Worm (Caenorhabditis elegans) whole organism, mixed stage, embryonic: Measurements from ENCODE around the gene eif-2Balpha.

ENCODE experiments used
- M03D4.4 ChIP-seq: sonication (generic microtip); optimal IDR thresholded peaks from 2 replicates; lab custom pipeline; 2017; ENCODE audit warnings: mild to moderate bottlenecking, missing genetic modification characterization, missing compliant biosample characterization
- bed-3 ChIP-seq: fragments of 200-800 bp; sonication (Bioruptor generic); optimal IDR thresholded peaks from 3 replicates; lab custom pipeline; 2018; ENCODE audit warnings: mild to moderate bottlenecking, missing genetic modification characterization, moderate library complexity, missing compliant biosample characterization
- blmp-1 ChIP-seq: fragments of 150-350 bp; optimal IDR thresholded peaks from 2 replicates; lab custom pipeline; 2014; ENCODE audit warnings: missing biosample characterization, missing genetic modification characterization
- ceh-39 ChIP-seq: fragments of 150-350 bp; optimal IDR thresholded peaks from 2 replicates; lab custom pipeline; 2014; ENCODE audit warnings: missing biosample characterization, missing genetic modification characterization
- ceh-43 ChIP-seq: fragments of 200-800 bp; sonication (Bioruptor generic); optimal IDR thresholded peaks from 2 replicates; lab custom pipeline; 2018; ENCODE audit warnings: mild to moderate bottlenecking, missing genetic modification characterization, moderate library complexity, missing compliant biosample characterization
- ceh-83 ChIP-seq: fragments of 200-800 bp; sonication (Bioruptor generic); optimal IDR thresholded peaks from 2 replicates; lab custom pipeline; 2018; ENCODE audit warnings: mild to moderate bottlenecking, missing genetic modification characterization, missing compliant biosample characterization
- ces-1 ChIP-seq: fragments of 150-350 bp; optimal IDR thresholded peaks from 2 replicates; lab custom pipeline; 2014; ENCODE audit warnings: missing biosample characterization, missing genetic modification reagents, missing genetic modification characterization
- cnd-1 ChIP-seq: fragments of 200-800 bp; sonication (Bioruptor generic); optimal IDR thresholded peaks from 2 replicates; lab custom pipeline; 2018; ENCODE audit warnings: mild to moderate bottlenecking, missing genetic modification characterization, missing compliant biosample characterization
- drap-1 ChIP-seq: fragments of 200-800 bp; sonication (Bioruptor generic); optimal IDR thresholded peaks from 3 replicates; lab custom pipeline; 2018; ENCODE audit warnings: mild to moderate bottlenecking, missing genetic modification characterization, missing compliant biosample characterization
- elt-1 ChIP-seq: sonication (generic microtip); optimal IDR thresholded peaks from 2 replicates; lab custom pipeline; 2017; ENCODE audit warnings: missing genetic modification characterization, mild to moderate bottlenecking, missing compliant biosample characterization, antibody characterized with exemption, moderate library complexity, borderline replicate concordance; ENCODE audit not compliant: insufficient read depth
- elt-3 ChIP-seq: fragments of 150-350 bp; optimal IDR thresholded peaks from 2 replicates; lab custom pipeline; 2014; ENCODE audit warnings: missing biosample characterization, missing genetic modification characterization
- flh-1 ChIP-seq: fragments of 200-800 bp; sonication (Bioruptor generic); optimal IDR thresholded peaks from 2 replicates; lab custom pipeline; 2018; ENCODE audit warnings: mild to moderate bottlenecking, missing genetic modification characterization, moderate library complexity, missing compliant biosample characterization
- ham-2 ChIP-seq: fragments of 200-800 bp; sonication (Bioruptor generic); optimal IDR thresholded peaks from 2 replicates; lab custom pipeline; 2018; ENCODE audit warnings: mild to moderate bottlenecking, missing genetic modification characterization, missing compliant biosample characterization
- hlh-1 ChIP-seq: fragments of 150-350 bp; optimal IDR thresholded peaks from 2 replicates; lab custom pipeline; 2014; ENCODE audit warnings: missing biosample characterization, missing genetic modification reagents, missing genetic modification characterization
- lin-13 ChIP-seq: fragments of 150-350 bp; optimal IDR thresholded peaks from 2 replicates; lab custom pipeline; 2014; ENCODE audit warnings: missing biosample characterization, missing genetic modification characterization
- lin-32 ChIP-seq: fragments of 200-800 bp; sonication (Bioruptor generic); optimal IDR thresholded peaks from 2 replicates; lab custom pipeline; 2018; ENCODE audit warnings: mild to moderate bottlenecking, missing genetic modification characterization, missing compliant biosample characterization
- lsy-2 ChIP-seq: fragments of 150-350 bp; optimal IDR thresholded peaks from 2 replicates; lab custom pipeline; 2014; ENCODE audit warnings: missing biosample characterization, missing genetic modification characterization
- mab-5 ChIP-seq: fragments of 150-350 bp; optimal IDR thresholded peaks from 2 replicates; lab custom pipeline; 2014; ENCODE audit warnings: missing biosample characterization, missing genetic modification characterization
- mep-1 ChIP-seq: fragments of 150-350 bp; optimal IDR thresholded peaks from 2 replicates; lab custom pipeline; 2017; ENCODE audit warnings: missing biosample characterization, missing genetic modification reagents, missing genetic modification characterization, inconsistent platforms
- mls-2 ChIP-seq: sonication (generic microtip); optimal IDR thresholded peaks from 2 replicates; lab custom pipeline; 2016; ENCODE audit warnings: mild to moderate bottlenecking, missing genetic modification characterization, moderate library complexity, missing compliant biosample characterization
- nhr-12 ChIP-seq: fragments of 150-350 bp; optimal IDR thresholded peaks from 2 replicates; lab custom pipeline; 2014; ENCODE audit warnings: missing biosample characterization, missing genetic modification characterization
- nhr-2 ChIP-seq: fragments of 150-350 bp; optimal IDR thresholded peaks from 2 replicates; lab custom pipeline; 2014; ENCODE audit warnings: missing biosample characterization, missing genetic modification characterization
- nhr-237 ChIP-seq: fragments of 150-350 bp; optimal IDR thresholded peaks from 2 replicates; lab custom pipeline; 2014; ENCODE audit warnings: missing biosample characterization, missing genetic modification characterization
- nhr-28 ChIP-seq: fragments of 150-350 bp; optimal IDR thresholded peaks from 2 replicates; lab custom pipeline; 2014; ENCODE audit warnings: missing biosample characterization, missing genetic modification characterization
- nhr-76 ChIP-seq: sonication (generic microtip); optimal IDR thresholded peaks from 2 replicates; lab custom pipeline; 2017; ENCODE audit warnings: missing biosample characterization, missing genetic modification characterization
- pha-4 ChIP-seq: fragments of 150-350 bp; optimal IDR thresholded peaks from 2 replicates; lab custom pipeline; 2018; ENCODE audit warnings: missing biosample characterization, missing genetic modification reagents, missing genetic modification characterization
- sem-2 ChIP-seq: fragments of 200-800 bp; sonication (Bioruptor generic); optimal IDR thresholded peaks from 2 replicates; lab custom pipeline; 2018; ENCODE audit warnings: mild to moderate bottlenecking, missing genetic modification characterization, missing compliant biosample characterization
- snpc-4 ChIP-seq: fragments of 150-350 bp; optimal IDR thresholded peaks from 2 replicates; lab custom pipeline; 2014; ENCODE audit warnings: missing biosample characterization, missing genetic modification characterization
- sptf-1 ChIP-seq: sonication (generic microtip); optimal IDR thresholded peaks from 2 replicates; lab custom pipeline; 2017; ENCODE audit warnings: mild to moderate bottlenecking, missing genetic modification characterization, moderate library complexity, missing compliant biosample characterization
- tbx-8 ChIP-seq: fragments of 200-800 bp; sonication (Bioruptor generic); optimal IDR thresholded peaks from 2 replicates; lab custom pipeline; 2018; ENCODE audit warnings: mild to moderate bottlenecking, missing genetic modification characterization, moderate library complexity, missing compliant biosample characterization
- unc-120 ChIP-seq: sonication (generic microtip); optimal IDR thresholded peaks from 2 replicates; lab custom pipeline; 2017; ENCODE audit warnings: missing genetic modification characterization, missing compliant biosample characterization; ENCODE audit not compliant: poor library complexity, severe bottlenecking
- unc-39 ChIP-seq: fragments of 150-350 bp; optimal IDR thresholded peaks from 2 replicates; lab custom pipeline; 2014; ENCODE audit warnings: missing biosample characterization, missing genetic modification characterization
- unc-62 ChIP-seq: fragments of 150-350 bp; optimal IDR thresholded peaks from 2 replicates; lab custom pipeline; 2014; ENCODE audit warnings: missing biosample characterization, missing genetic modification reagents, missing genetic modification characterization
- zip-8 ChIP-seq: fragments of 150-350 bp; optimal IDR thresholded peaks from 2 replicates; lab custom pipeline; 2014; ENCODE audit warnings: missing biosample characterization, missing genetic modification characterization
- ztf-11 ChIP-seq: fragments of 150-350 bp; optimal IDR thresholded peaks from 2 replicates; lab custom pipeline; 2014; ENCODE audit warnings: missing biosample characterization, missing genetic modification characterization

eif-2Balpha gene

DNA sequence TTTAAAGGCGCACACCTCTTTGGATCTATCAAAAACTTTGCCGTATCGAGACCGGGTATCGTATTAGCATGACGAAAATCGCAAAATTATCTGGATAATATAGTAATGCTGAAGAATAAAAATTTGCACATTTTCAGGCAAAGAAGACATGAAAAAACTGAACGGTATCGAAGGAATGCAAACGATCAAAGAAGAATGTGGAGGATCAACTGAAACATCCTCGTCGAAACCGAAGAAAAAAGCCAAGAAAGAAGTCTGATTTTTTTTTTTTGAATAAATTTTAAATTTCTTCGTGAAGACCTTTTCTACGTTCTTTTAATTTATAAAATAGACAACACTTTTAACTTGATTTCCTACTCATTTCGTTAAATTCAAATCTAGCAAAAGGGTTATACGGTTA lies 1.9 kb downstream of the eif-2Balpha start, which contains the start of gene ZK1098.12:
ZK1098.12 (plus strand) TSS at position 301 of the 400 bp plus-strand sequence.
- TF ChIP-seq elt-1 (tag; lab: Kevin White, UChicago): no peak
- no peak for TF ChIP-seq elt-3
- no peak for TF ChIP-seq ceh-83
- TF ChIP-seq mep-1 (tag; lab: Kevin White, UChicago): no peak
- no peak for TF ChIP-seq flh-1 (GFP tag; lab: Kevin White, UChicago)
- no peak for TF ChIP-seq nhr-12 (tag; lab: Kevin White, UChicago)
- TF ChIP-seq mls-2: no peak
- TF ChIP-seq tbx-8 (GFP tag; lab: Kevin White, UChicago): no peak
- TF ChIP-seq unc-62: no peak
- TF ChIP-seq snpc-4: no peak
- TF ChIP-seq unc-120: no peak

ce11 chrIII:9546016-9546659 lies 3.2 kb downstream of the eif-2Balpha start, which contains the start of gene unc-16:
Gene unc-16, plus strand, starts transcription at chrIII:9546258.
- peak; percentile 47 for TF ChIP-seq hlh-1 (tag; lab: Kevin White, UChicago)
- no peak for TF ChIP-seq snpc-4
- TF ChIP-seq unc-62: peak; percentile 91
- no peak for TF ChIP-seq ztf-11 (tag; lab: Kevin White, UChicago)
- peak; percentile 98 for TF ChIP-seq lsy-2 (tag; lab: Kevin White, UChicago)
- no peak for TF ChIP-seq unc-39 (tag; lab: Kevin White, UChicago)
- TF ChIP-seq ceh-43 (GFP tag; lab: Kevin White, UChicago): no peak
- peak; percentile 77 for TF ChIP-seq lin-13 (tag; lab: Kevin White, UChicago)
- no peak for TF ChIP-seq sem-2 (GFP tag; lab: Kevin White, UChicago)
- peak; percentile 65 for TF ChIP-seq nhr-237 (tag; lab: Kevin White, UChicago)
- TF ChIP-seq nhr-76 (tag; lab: Kevin White, UChicago): no peak
- no peak for TF ChIP-seq nhr-28
- peak; percentile 47 for TF ChIP-seq ceh-39 (tag; lab: Kevin White, UChicago)
- no peak for TF ChIP-seq nhr-12 (tag; lab: Kevin White, UChicago)
- no peak for TF ChIP-seq cnd-1 (tag; lab: Kevin White, UChicago)
- TF ChIP-seq mep-1 (tag; lab: Kevin White, UChicago): peak; percentile 78
- TF ChIP-seq lin-32: no peak
- no peak for TF ChIP-seq mab-5 (tag; lab: Kevin White, UChicago)
- TF ChIP-seq flh-1 (GFP tag; lab: Kevin White, UChicago): no peak
- TF ChIP-seq nhr-2: no peak
- peak; percentile 32 for TF ChIP-seq drap-1 (GFP tag; lab: Kevin White, UChicago)
- TF ChIP-seq unc-120: peak; percentile 27
- no peak for TF ChIP-seq bed-3
- TF ChIP-seq zip-8 (tag; lab: Kevin White, UChicago): no peak
- no peak for TF ChIP-seq tbx-8 (GFP tag; lab: Kevin White, UChicago)
- TF ChIP-seq M03D4.4 (tag; lab: Kevin White, UChicago): peak; percentile 32
- TF ChIP-seq blmp-1 (tag; lab: Kevin White, UChicago): no peak
- TF ChIP-seq pha-4 (tag; lab: Kevin White, UChicago): peak; percentile 91
- TF ChIP-seq elt-1 (tag; lab: Kevin White, UChicago): peak; percentile 49
- peak; percentile 78 for TF ChIP-seq ces-1 (GFP tag; lab: Kevin White, UChicago)
- peak; percentile 54 for TF ChIP-seq mls-2
- peak; percentile 20 for TF ChIP-seq ceh-83
- peak; percentile 22 for TF ChIP-seq ham-2
- no peak for TF ChIP-seq sptf-1 (tag; lab: Kevin White, UChicago)
- TF ChIP-seq elt-3: no peak

ce11 chrIII:9556300-9556699 lies 13.4 kb downstream of the eif-2Balpha start, which contains the start of gene ZK1098.11:
Gene ZK1098.11, plus strand, starts transcription at chrIII:9556600.
- no peak for TF ChIP-seq lin-13 (tag; lab: Kevin White, UChicago)
- TF ChIP-seq unc-39 (tag; lab: Kevin White, UChicago): no peak
- TF ChIP-seq ztf-11 (tag; lab: Kevin White, UChicago): no peak
- no peak for TF ChIP-seq zip-8 (tag; lab: Kevin White, UChicago)
- no peak for TF ChIP-seq ceh-43 (GFP tag; lab: Kevin White, UChicago)
- no peak for TF ChIP-seq ham-2
- no peak for TF ChIP-seq drap-1 (GFP tag; lab: Kevin White, UChicago)
- no peak for TF ChIP-seq M03D4.4 (tag; lab: Kevin White, UChicago)
- TF ChIP-seq sptf-1 (tag; lab: Kevin White, UChicago): no peak
- TF ChIP-seq mab-5 (tag; lab: Kevin White, UChicago): no peak
- no peak for TF ChIP-seq ceh-83
- TF ChIP-seq nhr-2: no peak
- TF ChIP-seq cnd-1 (tag; lab: Kevin White, UChicago): no peak
- TF ChIP-seq snpc-4: no peak
- no peak for TF ChIP-seq sem-2 (GFP tag; lab: Kevin White, UChicago)
- TF ChIP-seq hlh-1 (tag; lab: Kevin White, UChicago): no peak
- no peak for TF ChIP-seq tbx-8 (GFP tag; lab: Kevin White, UChicago)
